Worm (Caenorhabditis elegans): ENCODE measurements around the gene C27A7.6.

DNA sequence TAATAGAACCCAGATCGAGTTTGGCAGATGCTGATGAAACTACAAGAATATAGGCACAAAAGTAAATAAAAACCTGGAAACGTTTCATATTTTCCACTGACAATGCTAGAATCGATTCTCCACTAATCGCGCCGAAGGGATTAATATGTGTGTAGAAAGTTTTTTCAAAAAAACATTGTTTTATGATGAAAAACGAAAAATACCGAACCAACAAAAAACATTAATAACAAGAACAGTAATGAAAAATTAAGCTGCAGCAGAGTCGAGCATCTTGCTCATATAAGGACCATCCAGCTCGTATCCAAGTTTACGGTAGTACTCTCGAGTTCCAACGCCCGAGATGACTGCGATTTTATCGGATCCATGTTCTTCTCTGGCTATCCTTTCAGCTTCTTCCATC is 48.8 kb upstream of the C27A7.6 start, which contains the start of gene clec-224:
- TF ChIP-seq ceh-34 (tag; optimal IDR thresholded peaks at IDR 0.05) (no peak), odd-2 (tag; optimal IDR thresholded peaks at IDR 0.05) (no peak), unc-42 (tag; optimal IDR thresholded peaks at IDR 0.05) (no peak), ama-1 (optimal IDR thresholded peaks at IDR 0.05) (no peak), sox-2 (GFP tag; IDR thresholded peaks at IDR 0.05) (no peak), unc-86 (tag; optimal IDR thresholded peaks at IDR 0.05) (no peak), tbx-2 (tag; optimal IDR thresholded peaks at IDR 0.05) (no peak), elt-4 (tag; optimal IDR thresholded peaks at IDR 0.05) (no peak)

All from whole organism, late embryonic.